Worm (Caenorhabditis elegans) whole organism, L2 larva: Measurements from ENCODE around the gene npp-16.

ENCODE experiments used
- ama-1 ChIP-seq: fragments of 150-350 bp; optimal IDR thresholded peaks from 2 replicates; lab custom pipeline; 2018; ENCODE audit warnings: inconsistent platforms
- ceh-82 ChIP-seq: fragments of 150-350 bp; optimal IDR thresholded peaks from 2 replicates; lab custom pipeline; 2014; ENCODE audit warnings: missing biosample characterization, missing genetic modification characterization
- fos-1 ChIP-seq: fragments of 150-350 bp; optimal IDR thresholded peaks from 2 replicates; lab custom pipeline; 2014; ENCODE audit warnings: missing biosample characterization, missing genetic modification characterization
- lin-39 ChIP-seq: fragments of 150-350 bp; optimal IDR thresholded peaks from 2 replicates; lab custom pipeline; 2014; ENCODE audit warnings: missing biosample characterization, missing genetic modification reagents, missing genetic modification characterization
- nhr-12 ChIP-seq: fragments of 150-350 bp; optimal IDR thresholded peaks from 2 replicates; lab custom pipeline; 2014; ENCODE audit warnings: missing biosample characterization, missing genetic modification characterization
- nhr-237 ChIP-seq: fragments of 150-350 bp; optimal IDR thresholded peaks from 2 replicates; lab custom pipeline; 2014; ENCODE audit warnings: missing biosample characterization, missing genetic modification characterization
- unc-39 ChIP-seq: fragments of 150-350 bp; optimal IDR thresholded peaks from 2 replicates; lab custom pipeline; 2014; ENCODE audit warnings: missing biosample characterization, missing genetic modification characterization
- unc-62 ChIP-seq: fragments of 150-350 bp; optimal IDR thresholded peaks from 2 replicates; lab custom pipeline; 2014; ENCODE audit warnings: missing biosample characterization, missing genetic modification reagents, missing genetic modification characterization
- zag-1 ChIP-seq: fragments of 150-350 bp; optimal IDR thresholded peaks from 2 replicates; lab custom pipeline; 2014; ENCODE audit warnings: missing biosample characterization, missing genetic modification characterization
- ztf-11 ChIP-seq: sonication (generic microtip); optimal IDR thresholded peaks from 2 replicates; lab custom pipeline; 2017; ENCODE audit warnings: missing biosample characterization, missing genetic modification characterization

DNA sequence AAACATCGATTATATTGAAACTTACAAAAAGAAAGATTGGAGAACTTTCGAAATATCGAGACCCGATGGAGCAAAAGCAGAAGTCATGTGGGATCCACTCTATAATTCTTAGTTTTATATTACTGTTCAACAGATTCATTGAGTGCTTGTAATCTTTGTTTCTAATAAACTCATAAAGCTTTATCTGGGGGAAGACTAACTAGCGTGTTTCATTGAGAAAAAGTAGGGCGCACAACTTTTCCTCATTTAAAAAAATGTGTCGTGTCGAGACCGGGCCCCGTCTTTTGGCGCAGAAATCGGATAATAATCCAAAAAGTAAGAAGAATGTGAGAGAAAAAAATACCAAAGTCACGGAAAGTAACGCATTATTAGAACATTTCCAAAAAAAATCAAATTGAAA is 6.0 kb upstream of the npp-16 start, which contains the start of gene faah-4:
- TF ChIP-seq zag-1 (tag; lab: Kevin White, UChicago) (no peak), ama-1 (lab: Kevin White, UChicago) (no peak), lin-39 (tag; lab: Kevin White, UChicago) (no peak), fos-1 (tag; lab: Kevin White, UChicago) (no peak), unc-39 (tag; lab: Kevin White, UChicago) (no peak), nhr-12 (no peak), unc-62 (no peak), ztf-11 (no peak), ceh-82 (tag; lab: Kevin White, UChicago) (no peak), nhr-237 (tag; lab: Kevin White, UChicago) (no peak)
